Fruit fly (Drosophila melanogaster) whole organism, pupa: ENCODE measurements around the gene msl-1.
A peak's percentile ranks its signal among the peaks of the same experiment; 100 is the strongest.

Experiments
- CG12605 ChIP-seq: fragments of 200-800 bp; sonication (Bioruptor generic); IDR thresholded peaks from 2 replicates; pipeline ENCODE4 v1.3.6; 2022; ENCODE audit warnings: missing biosample characterization, missing genetic modification characterization
- CG13204 ChIP-seq: fragments of 200-800 bp; sonication (Bioruptor generic); optimal IDR thresholded peaks from 2 replicates; lab custom pipeline; 2018; ENCODE audit warnings: missing biosample characterization, mild to moderate bottlenecking, missing genetic modification characterization, moderate library complexity
- CG14655 ChIP-seq: fragments of 200-800 bp; sonication (Bioruptor generic); optimal IDR thresholded peaks from 3 replicates; lab custom pipeline; 2017; ENCODE audit warnings: mild to moderate bottlenecking, missing biosample characterization, missing genetic modification reagents, missing genetic modification characterization
- CG15710 ChIP-seq: fragments of 200-800 bp; sonication (Bioruptor generic); optimal IDR thresholded peaks from 2 replicates; lab custom pipeline; 2018; ENCODE audit warnings: missing biosample characterization, mild to moderate bottlenecking, missing genetic modification characterization, moderate library complexity
- CG32121 ChIP-seq: fragments of 200-800 bp; sonication (Bioruptor generic); IDR thresholded peaks from 2 replicates; pipeline ENCODE4 v1.3.6; 2022; ENCODE audit warnings: missing biosample characterization, missing genetic modification characterization
- CG8159 ChIP-seq: fragments of 200-800 bp; sonication (Bioruptor generic); optimal IDR thresholded peaks from 3 replicates; lab custom pipeline; 2018; ENCODE audit warnings: missing biosample characterization, mild to moderate bottlenecking, missing genetic modification characterization, moderate library complexity
- D1 ChIP-seq: fragments of 200-800 bp; sonication (Bioruptor generic); optimal IDR thresholded peaks from 2 replicates; lab custom pipeline; 2018; ENCODE audit warnings: missing biosample characterization, mild to moderate bottlenecking, missing genetic modification characterization, moderate library complexity
- Ets98B ChIP-seq: fragments of 200-800 bp; sonication (Bioruptor generic); IDR thresholded peaks from 2 replicates; pipeline ENCODE4 v1.3.6; 2022; ENCODE audit warnings: missing biosample characterization, missing genetic modification characterization
- fd96Ca ChIP-seq: fragments of 200-800 bp; sonication (Bioruptor generic); IDR thresholded peaks from 3 replicates; pipeline ENCODE4 v1.3.6; 2022; ENCODE audit warnings: missing biosample characterization, missing genetic modification characterization
- gl ChIP-seq: fragments of 200-800 bp; sonication (Bioruptor generic); optimal IDR thresholded peaks from 2 replicates; lab custom pipeline; 2018; ENCODE audit warnings: missing biosample characterization, mild to moderate bottlenecking, missing genetic modification characterization
- rn ChIP-seq: fragments of 200-800 bp; sonication (Bioruptor generic); IDR thresholded peaks from 2 replicates; pipeline ENCODE4 v1.3.6; 2022; ENCODE audit warnings: missing biosample characterization, missing genetic modification characterization

DNA sequence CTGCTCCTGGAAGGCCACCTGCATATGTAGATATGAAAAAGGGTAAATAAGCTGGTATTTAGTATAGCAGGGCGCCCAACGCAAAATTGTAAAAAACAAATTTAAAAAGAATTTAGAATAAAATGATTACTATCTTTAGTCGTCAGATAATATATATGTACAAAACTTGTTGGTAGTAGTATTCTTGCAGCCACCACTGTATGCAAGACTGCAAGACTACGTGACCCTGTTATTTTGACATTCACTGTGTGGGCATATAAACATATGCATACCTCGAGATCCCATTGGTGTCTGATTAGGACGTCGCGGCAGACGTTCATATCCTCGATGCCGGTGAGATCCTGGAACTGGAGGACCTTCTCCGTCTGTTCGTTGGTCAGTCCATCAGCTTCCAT, 19.2 kb upstream of the msl-1 start:
- TF ChIP-seq Ets98B (GFP tag; lab: Robert Waterston, UW): peak; percentile 36
- no peak for TF ChIP-seq rn (GFP tag; lab: Robert Waterston, UW)
- no peak for TF ChIP-seq gl (tag; lab: Kevin White, UChicago)
- TF ChIP-seq CG14655 (GFP tag; lab: Kevin White, UChicago): no peak
- TF ChIP-seq CG12605 (GFP tag; lab: Robert Waterston, UW): no peak
- no peak for TF ChIP-seq CG32121 (GFP tag; lab: Robert Waterston, UW)
- no peak for TF ChIP-seq CG8159 (tag; lab: Kevin White, UChicago)
- no peak for TF ChIP-seq D1 (tag; lab: Kevin White, UChicago)
- no peak for TF ChIP-seq fd96Ca (GFP tag; lab: Robert Waterston, UW)
- TF ChIP-seq CG13204 (GFP tag; lab: Kevin White, UChicago): no peak
- no peak for TF ChIP-seq CG15710 (tag; lab: Kevin White, UChicago)
